Worm (Caenorhabditis elegans) whole organism, L4 larva: ENCODE measurements around the gene twk-8.
"Not testable (repeated sequence)": the region's sequence is repeated elsewhere in the genome, so short reads cannot be mapped to it uniquely, and the experiment has no call there.

Experiments used
- dpl-1 ChIP-seq: fragments of 150-350 bp; optimal IDR thresholded peaks from 2 replicates; lab custom pipeline; 2014; ENCODE audit warnings: missing biosample characterization, missing genetic modification reagents, missing genetic modification characterization
- egl-27 ChIP-seq: sonication (generic microtip); optimal IDR thresholded peaks from 3 replicates; lab custom pipeline; 2017; ENCODE audit warnings: missing biosample characterization, missing genetic modification reagents, missing genetic modification characterization
- gei-8 ChIP-seq: fragments of 200-800 bp; sonication (Bioruptor generic); optimal IDR thresholded peaks from 2 replicates; lab custom pipeline; 2018; ENCODE audit warnings: mild to moderate bottlenecking, missing genetic modification characterization, missing compliant biosample characterization
- nhr-237 ChIP-seq: sonication (generic microtip); optimal IDR thresholded peaks from 2 replicates; lab custom pipeline; 2017; ENCODE audit warnings: missing biosample characterization, missing genetic modification characterization
- unc-130 ChIP-seq: sonication (generic microtip); optimal IDR thresholded peaks from 2 replicates; lab custom pipeline; 2016; ENCODE audit warnings: missing genetic modification reagents, missing genetic modification characterization, missing compliant biosample characterization

DNA sequence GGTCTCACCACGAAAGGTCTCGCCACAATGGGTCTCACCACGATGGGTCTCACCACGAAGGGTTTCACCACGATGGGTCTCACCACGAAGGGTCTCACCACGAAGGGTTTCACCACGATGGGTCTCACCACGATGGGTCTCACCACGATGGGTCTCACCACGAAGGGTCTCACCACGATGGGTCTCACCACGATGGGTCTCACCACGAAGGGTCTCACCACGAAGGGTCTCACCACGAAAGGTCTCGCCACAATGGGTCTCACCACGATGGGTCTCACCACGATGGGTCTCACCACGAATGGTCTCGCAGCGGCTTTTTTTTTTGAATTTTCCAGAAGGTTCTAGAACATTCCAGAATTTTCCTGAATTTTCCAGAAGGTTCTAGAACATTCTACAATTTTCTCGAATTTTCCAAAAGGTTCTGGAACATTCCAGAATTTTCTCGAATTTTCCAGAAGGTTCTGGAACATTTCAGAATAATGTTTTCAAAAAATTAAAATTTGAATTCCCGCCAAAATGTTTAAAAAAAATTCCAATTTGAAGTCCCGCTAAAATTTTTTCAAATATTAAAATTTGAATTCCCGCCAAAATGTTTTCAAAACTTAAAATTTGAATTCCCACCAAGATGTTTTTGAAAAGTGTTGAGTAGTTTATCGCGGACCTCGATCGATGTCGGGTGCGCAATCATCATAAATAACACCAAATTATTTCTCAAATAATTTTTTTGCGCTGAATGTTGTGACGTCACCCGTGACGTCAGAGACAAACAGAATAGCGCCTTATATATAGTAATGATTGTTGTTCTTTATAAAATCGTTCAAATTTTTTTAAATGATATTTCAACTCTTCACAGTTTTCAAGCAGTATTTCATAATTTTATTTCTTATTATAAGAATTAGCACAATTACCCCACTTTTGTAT is 14.6 kb upstream of the twk-8 start:
- not testable (repeated sequence) for TF ChIP-seq dpl-1 (GFP tag; lab: Kevin White, UChicago); gei-8 (GFP tag; lab: Kevin White, UChicago); unc-130 (GFP tag; lab: Kevin White, UChicago); egl-27 (tag; lab: Kevin White, UChicago); nhr-237 (tag; lab: Kevin White, UChicago)
